Worm (Caenorhabditis elegans) whole organism, L4/young adult: ENCODE results near the gene lips-1.

Source experiments
- W03F9.2 ChIP-seq: fragments of 150-350 bp; optimal IDR thresholded peaks from 2 replicates; lab custom pipeline; 2014; ENCODE audit warnings: missing biosample characterization, missing genetic modification characterization
- dao-5 ChIP-seq: sonication (generic microtip); optimal IDR thresholded peaks from 2 replicates; lab custom pipeline; 2016; ENCODE audit warnings: missing genotype, missing genetic modification characterization, moderate library complexity, missing compliant biosample characterization
- him-1 ChIP-seq: sonication (generic microtip); optimal IDR thresholded peaks from 2 replicates; lab custom pipeline; 2016; ENCODE audit warnings: missing genotype, missing genetic modification reagents, missing genetic modification characterization, missing compliant biosample characterization

Gene lips-1

ce11 chrX:12492467-12492866 is at the start of gene lips-1:
TSS of gene lips-1 (plus strand) at chrX:12492767.
- TF ChIP-seq dao-5 (tag; lab: Kevin White, UChicago) = no peak
- TF ChIP-seq W03F9.2 (tag; lab: Kevin White, UChicago) = no peak
- TF ChIP-seq him-1 (tag; lab: Kevin White, UChicago) = no peak

ce11 chrX:12444423-12444822 is 48.1 kb upstream of the lips-1 start:
- TF ChIP-seq W03F9.2 (tag; lab: Kevin White, UChicago) (no peak), dao-5 (tag; lab: Kevin White, UChicago) (no peak), him-1 (tag; lab: Kevin White, UChicago) (no peak)

ce11 chrX:12446572-12446971 is 46.0 kb upstream of the lips-1 start:
- TF ChIP-seq dao-5 (tag; lab: Kevin White, UChicago) = no peak
- TF ChIP-seq W03F9.2 (tag; lab: Kevin White, UChicago) = no peak
- TF ChIP-seq him-1 (tag; lab: Kevin White, UChicago) = no peak

ce11 chrX:12449262-12449942 is 43.2 kb upstream of the lips-1 start, which contains the start of gene T18D3.6:
TSS of gene T18D3.6 (plus strand) at chrX:12449892.
- TF ChIP-seq W03F9.2 (tag; lab: Kevin White, UChicago) (no peak), dao-5 (tag; lab: Kevin White, UChicago) (no peak)

- TF ChIP-seq him-1 (tag; lab: Kevin White, UChicago) (no peak), dao-5 (tag; lab: Kevin White, UChicago) (no peak), W03F9.2 (tag; lab: Kevin White, UChicago) (no peak)
These were observed 41.3 kb upstream of the lips-1 start for ce11 chrX:12451258-12451657.

- peak; percentile 87 for TF ChIP-seq him-1 (tag; lab: Kevin White, UChicago)
- TF ChIP-seq dao-5 (tag; lab: Kevin White, UChicago) = no peak
- TF ChIP-seq W03F9.2 (tag; lab: Kevin White, UChicago) = no peak
These were observed 40.4 kb upstream of the lips-1 start for ce11 chrX:12452143-12452570.

ce11 chrX:12454290-12454795 is 38.2 kb upstream of the lips-1 start, which contains the start of the genes T18D3.9 and T18D3.1:
TSS of gene T18D3.9 (minus strand) at chrX:12454457.
TSS of gene T18D3.1 (plus strand) at chrX:12454745.
- TF ChIP-seq W03F9.2 (tag; lab: Kevin White, UChicago) (no peak), him-1 (tag; lab: Kevin White, UChicago) (no peak), dao-5 (tag; lab: Kevin White, UChicago) (no peak)

- TF ChIP-seq W03F9.2 (tag; lab: Kevin White, UChicago) = peak; percentile 57
- peak; percentile 83 for TF ChIP-seq dao-5 (tag; lab: Kevin White, UChicago)
- TF ChIP-seq him-1 (tag; lab: Kevin White, UChicago) = no peak
These were observed 34.5 kb upstream of the lips-1 start for ce11 chrX:12458021-12458420.

ce11 chrX:12461557-12461956 is 31.0 kb upstream of the lips-1 start, which contains the start of gene odr-7:
TSS of gene odr-7 (minus strand) at chrX:12461657.
- no peak for TF ChIP-seq W03F9.2 (tag; lab: Kevin White, UChicago)
- TF ChIP-seq him-1 (tag; lab: Kevin White, UChicago) = no peak
- no peak for TF ChIP-seq dao-5 (tag; lab: Kevin White, UChicago)

- TF ChIP-seq dao-5 (tag; lab: Kevin White, UChicago) = no peak
- TF ChIP-seq W03F9.2 (tag; lab: Kevin White, UChicago) = no peak
- no peak for TF ChIP-seq him-1 (tag; lab: Kevin White, UChicago)
These were observed 29.1 kb upstream of the lips-1 start, which contains the start of gene T18D3.5 for ce11 chrX:12463504-12463903. TSS of gene T18D3.5 (plus strand) at chrX:12463804.

ce11 chrX:12466769-12467168 is 25.8 kb upstream of the lips-1 start, which contains the start of gene cdf-2:
TSS of gene cdf-2 (minus strand) at chrX:12466917.
- TF ChIP-seq W03F9.2 (tag; lab: Kevin White, UChicago) (no peak), dao-5 (tag; lab: Kevin White, UChicago) (no peak)

- no peak for TF ChIP-seq him-1 (tag; lab: Kevin White, UChicago)
- no peak for TF ChIP-seq W03F9.2 (tag; lab: Kevin White, UChicago)
- no peak for TF ChIP-seq dao-5 (tag; lab: Kevin White, UChicago)
These were observed 24.9 kb upstream of the lips-1 start, which contains the start of gene myo-2 for ce11 chrX:12467660-12468111. TSS of gene myo-2 (plus strand) at chrX:12468061.

- TF ChIP-seq dao-5 (tag; lab: Kevin White, UChicago) = no peak
- no peak for TF ChIP-seq him-1 (tag; lab: Kevin White, UChicago)
- TF ChIP-seq W03F9.2 (tag; lab: Kevin White, UChicago) = no peak
These were observed 22.7 kb upstream of the lips-1 start for ce11 chrX:12469846-12470245.
